Worm (Caenorhabditis elegans) whole organism, L2 larva: ENCODE measurements around the gene sma-10.

Source experiments
- C34F6.9 ChIP-seq: fragments of 150-350 bp; optimal IDR thresholded peaks from 2 replicates; lab custom pipeline; 2014; ENCODE audit warnings: missing biosample characterization, missing genetic modification characterization
- F13H6.1 ChIP-seq: sonication (generic microtip); optimal IDR thresholded peaks from 2 replicates; lab custom pipeline; 2016; ENCODE audit warnings: missing genetic modification characterization, missing compliant biosample characterization
- R02D3.7 ChIP-seq: fragments of 150-350 bp; optimal IDR thresholded peaks from 2 replicates; lab custom pipeline; 2014; ENCODE audit warnings: missing biosample characterization, missing genetic modification characterization
- Y55F3AM.14 ChIP-seq: fragments of 200-800 bp; sonication (Bioruptor generic); optimal IDR thresholded peaks from 2 replicates; lab custom pipeline; 2018; ENCODE audit warnings: mild to moderate bottlenecking, missing genetic modification characterization, missing compliant biosample characterization
- ZK546.5 ChIP-seq: sonication (generic microtip); optimal IDR thresholded peaks from 2 replicates; lab custom pipeline; 2017; ENCODE audit warnings: missing biosample characterization, missing genetic modification characterization
- alr-1 ChIP-seq: fragments of 150-350 bp; optimal IDR thresholded peaks from 2 replicates; lab custom pipeline; 2014; ENCODE audit warnings: missing biosample characterization, missing genetic modification characterization
- aly-2 ChIP-seq: fragments of 150-350 bp; optimal IDR thresholded peaks from 2 replicates; lab custom pipeline; 2014; ENCODE audit warnings: missing biosample characterization, missing genetic modification characterization
- ama-1 ChIP-seq: fragments of 150-350 bp; optimal IDR thresholded peaks from 2 replicates; lab custom pipeline; 2018; ENCODE audit warnings: inconsistent platforms
- blmp-1 ChIP-seq: sonication (generic microtip); optimal IDR thresholded peaks from 2 replicates; lab custom pipeline; 2017; ENCODE audit warnings: missing genetic modification characterization, mild to moderate bottlenecking, missing compliant biosample characterization, antibody characterized with exemption, moderate library complexity; ENCODE audit not compliant: insufficient read depth
- ceh-16 ChIP-seq: fragments of 150-350 bp; optimal IDR thresholded peaks from 2 replicates; lab custom pipeline; 2014; ENCODE audit warnings: missing biosample characterization, missing genetic modification characterization
- ceh-82 ChIP-seq: fragments of 150-350 bp; optimal IDR thresholded peaks from 2 replicates; lab custom pipeline; 2014; ENCODE audit warnings: missing biosample characterization, missing genetic modification characterization
- crh-2 ChIP-seq: sonication (generic microtip); optimal IDR thresholded peaks from 2 replicates; lab custom pipeline; 2017; ENCODE audit warnings: missing biosample characterization, missing genetic modification characterization
- dmd-4 ChIP-seq: sonication (generic microtip); optimal IDR thresholded peaks from 2 replicates; lab custom pipeline; 2017; ENCODE audit warnings: missing biosample characterization, missing genetic modification characterization
- egl-27 ChIP-seq: sonication (generic microtip); optimal IDR thresholded peaks from 3 replicates; lab custom pipeline; 2017; ENCODE audit warnings: missing biosample characterization, missing genetic modification reagents, missing genetic modification characterization
- elt-1 ChIP-seq: fragments of 150-350 bp; optimal IDR thresholded peaks from 2 replicates; lab custom pipeline; 2014; ENCODE audit warnings: missing biosample characterization, missing genetic modification characterization
- elt-3 ChIP-seq: sonication (generic microtip); optimal IDR thresholded peaks from 2 replicates; lab custom pipeline; 2017; ENCODE audit warnings: missing biosample characterization, missing genetic modification characterization
- fos-1 ChIP-seq: fragments of 150-350 bp; optimal IDR thresholded peaks from 2 replicates; lab custom pipeline; 2014; ENCODE audit warnings: missing biosample characterization, missing genetic modification characterization
- gmeb-1 ChIP-seq: fragments of 150-350 bp; optimal IDR thresholded peaks from 2 replicates; lab custom pipeline; 2014; ENCODE audit warnings: missing biosample characterization, missing genetic modification characterization
- lin-11 ChIP-seq: fragments of 150-350 bp; sonication (generic microtip); optimal IDR thresholded peaks from 2 replicates; lab custom pipeline; 2014; ENCODE audit warnings: missing biosample characterization, missing genetic modification characterization, inconsistent platforms, mixed read lengths
- lin-13 ChIP-seq: fragments of 150-350 bp; optimal IDR thresholded peaks from 2 replicates; lab custom pipeline; 2014; ENCODE audit warnings: missing biosample characterization, missing genetic modification reagents, missing genetic modification characterization
- lin-39 ChIP-seq: fragments of 150-350 bp; optimal IDR thresholded peaks from 2 replicates; lab custom pipeline; 2014; ENCODE audit warnings: missing biosample characterization, missing genetic modification reagents, missing genetic modification characterization
- lsy-2 ChIP-seq, 2 experiments: fragments of 150-350 bp in 1 of 2; sonication (generic microtip) in 1 of 2; optimal IDR thresholded peaks; 2 replicates each; lab custom pipeline; 2014 to 2017; ENCODE audit warnings: missing biosample characterization in 2 of 2, missing genetic modification characterization in 2 of 2
- mab-5 ChIP-seq: fragments of 150-350 bp; optimal IDR thresholded peaks from 2 replicates; lab custom pipeline; 2014; ENCODE audit warnings: missing biosample characterization, missing genetic modification characterization
- mbf-1 ChIP-seq: sonication (generic microtip); optimal IDR thresholded peaks from 2 replicates; lab custom pipeline; 2017; ENCODE audit warnings: missing biosample characterization, missing genetic modification characterization
- mdl-1 ChIP-seq, 2 experiments: fragments of 150-350 bp in 1 of 2; sonication (generic microtip) in 1 of 2; optimal IDR thresholded peaks; 2 replicates each; lab custom pipeline; 2017; ENCODE audit warnings: missing biosample characterization in 2 of 2, missing genetic modification characterization in 2 of 2
- nhr-11 ChIP-seq: fragments of 150-350 bp; optimal IDR thresholded peaks from 2 replicates; lab custom pipeline; 2014; ENCODE audit warnings: missing biosample characterization, missing genetic modification characterization
- nhr-12 ChIP-seq: fragments of 150-350 bp; optimal IDR thresholded peaks from 2 replicates; lab custom pipeline; 2014; ENCODE audit warnings: missing biosample characterization, missing genetic modification characterization
- nhr-129 ChIP-seq: fragments of 150-350 bp; optimal IDR thresholded peaks from 2 replicates; lab custom pipeline; 2014; ENCODE audit warnings: missing biosample characterization, missing genetic modification characterization
- nhr-21 ChIP-seq: fragments of 150-350 bp; optimal IDR thresholded peaks from 2 replicates; lab custom pipeline; 2014; ENCODE audit warnings: missing biosample characterization, missing genetic modification characterization
- nhr-23 ChIP-seq: fragments of 150-350 bp; optimal IDR thresholded peaks from 2 replicates; lab custom pipeline; 2014; ENCODE audit warnings: missing biosample characterization, missing genetic modification reagents, missing genetic modification characterization
- nhr-237 ChIP-seq: fragments of 150-350 bp; optimal IDR thresholded peaks from 2 replicates; lab custom pipeline; 2014; ENCODE audit warnings: missing biosample characterization, missing genetic modification characterization
- nhr-25 ChIP-seq: fragments of 150-350 bp; sonication (generic microtip); optimal IDR thresholded peaks from 3 replicates; lab custom pipeline; 2014; ENCODE audit warnings: missing biosample characterization, missing genetic modification characterization
- nhr-6 ChIP-seq: fragments of 150-350 bp; optimal IDR thresholded peaks from 2 replicates; lab custom pipeline; 2014; ENCODE audit warnings: missing biosample characterization, missing genetic modification characterization
- nhr-77 ChIP-seq: fragments of 150-350 bp; optimal IDR thresholded peaks from 2 replicates; lab custom pipeline; 2014; ENCODE audit warnings: missing biosample characterization, missing genetic modification characterization
- peb-1 ChIP-seq: fragments of 150-350 bp; optimal IDR thresholded peaks from 2 replicates; lab custom pipeline; 2014; ENCODE audit warnings: missing biosample characterization, missing genetic modification characterization
- sem-4 ChIP-seq: fragments of 150-350 bp; optimal IDR thresholded peaks from 2 replicates; lab custom pipeline; 2014; ENCODE audit warnings: missing biosample characterization, missing genetic modification reagents, missing genetic modification characterization
- skn-1 ChIP-seq: sonication (generic microtip); optimal IDR thresholded peaks from 2 replicates; lab custom pipeline; 2017; ENCODE audit warnings: missing biosample characterization, missing genetic modification characterization
- sma-3 ChIP-seq: sonication (generic microtip); optimal IDR thresholded peaks from 2 replicates; lab custom pipeline; 2016; ENCODE audit warnings: missing genetic modification reagents, missing genetic modification characterization, missing compliant biosample characterization
- sma-9 ChIP-seq, 2 experiments: fragments of 150-350 bp in 1 of 2; sonication (generic microtip) in 1 of 2; optimal IDR thresholded peaks; 2 replicates each; lab custom pipeline; 2014 to 2016; ENCODE audit warnings: missing genetic modification characterization in 2 of 2, mild to moderate bottlenecking in 1 of 2, missing biosample characterization in 1 of 2, missing compliant biosample characterization in 1 of 2, missing genetic modification reagents in 1 of 2, moderate library complexity in 1 of 2
- snpc-4 ChIP-seq: fragments of 150-350 bp; optimal IDR thresholded peaks from 2 replicates; lab custom pipeline; 2014; ENCODE audit warnings: missing biosample characterization, missing genetic modification characterization
- unc-39 ChIP-seq: fragments of 150-350 bp; optimal IDR thresholded peaks from 2 replicates; lab custom pipeline; 2014; ENCODE audit warnings: missing biosample characterization, missing genetic modification characterization
- unc-55 ChIP-seq: fragments of 150-350 bp; sonication (generic microtip); optimal IDR thresholded peaks from 3 replicates; lab custom pipeline; 2014; ENCODE audit warnings: missing biosample characterization, missing genetic modification reagents, missing genetic modification characterization
- unc-62 ChIP-seq: fragments of 150-350 bp; optimal IDR thresholded peaks from 2 replicates; lab custom pipeline; 2014; ENCODE audit warnings: missing biosample characterization, missing genetic modification reagents, missing genetic modification characterization
- ztf-1 ChIP-seq: fragments of 200-800 bp; sonication (Bioruptor generic); conservative IDR thresholded peaks from 2 replicates; pipeline ENCODE4 v1.3.6; 2022; ENCODE audit warnings: missing genetic modification characterization, missing compliant biosample characterization
- ztf-11 ChIP-seq: sonication (generic microtip); optimal IDR thresholded peaks from 2 replicates; lab custom pipeline; 2017; ENCODE audit warnings: missing biosample characterization, missing genetic modification characterization
- ztf-4 ChIP-seq: fragments of 150-350 bp; optimal IDR thresholded peaks from 2 replicates; lab custom pipeline; 2014; ENCODE audit warnings: missing biosample characterization, missing genetic modification characterization

The sma-10 gene

DNA sequence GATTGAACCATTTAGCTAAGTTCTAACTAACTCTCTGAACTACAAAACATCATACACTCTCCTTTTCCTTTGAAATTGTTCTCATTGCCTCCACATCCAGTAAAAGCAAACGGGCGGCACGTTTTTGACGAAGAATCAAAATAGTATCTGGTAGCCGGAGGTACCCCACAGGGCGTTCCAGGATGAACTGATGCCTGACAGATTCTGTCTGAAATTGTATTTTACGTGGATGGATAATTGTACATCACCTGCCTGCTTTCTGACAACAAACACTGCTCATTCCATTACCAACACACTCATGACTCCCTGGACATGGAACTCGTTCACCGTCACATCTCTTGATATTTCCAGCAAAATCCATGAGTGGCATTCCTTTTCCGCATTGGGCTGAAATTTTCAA is 16.2 kb downstream of the sma-10 start:
- TF ChIP-seq sma-9 (GFP tag; optimal IDR thresholded peaks at IDR 0.05; lab: Kevin White, UChicago) (no peak), sma-9 (tag; optimal IDR thresholded peaks at IDR 0.05; lab: Kevin White, UChicago) (no peak), egl-27 (tag; lab: Kevin White, UChicago) (no peak), R02D3.7 (tag; lab: Kevin White, UChicago) (no peak), ceh-82 (tag; lab: Kevin White, UChicago) (no peak)

DNA sequence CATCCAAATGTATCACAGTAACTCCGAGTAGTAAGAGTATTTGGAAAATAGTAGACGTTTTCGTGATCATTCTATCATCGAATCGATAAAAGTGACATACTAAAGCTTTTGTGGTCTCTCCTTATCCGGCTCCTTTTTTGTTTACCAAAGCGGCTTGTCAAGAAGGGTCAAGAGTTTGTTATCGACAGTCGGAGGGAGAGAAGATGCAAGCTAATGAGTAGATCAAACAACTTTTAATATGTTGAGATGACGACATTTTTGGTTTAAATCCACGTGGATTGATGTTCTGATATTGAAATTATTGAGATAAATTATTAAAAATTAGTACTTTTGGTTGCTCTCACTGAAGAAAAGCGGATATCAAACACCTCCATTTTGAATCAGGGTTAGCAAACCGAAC is 17.1 kb downstream of the sma-10 start, which contains the start of gene T21D12.7:
Gene T21D12.7 (minus strand): TSS at position 101 of the 400 bp plus-strand sequence.
- no peak for TF ChIP-seq unc-39
- no peak for TF ChIP-seq nhr-11 (tag; lab: Kevin White, UChicago)
- TF ChIP-seq ceh-82 (tag; lab: Kevin White, UChicago), result no peak
- TF ChIP-seq peb-1 (tag; lab: Kevin White, UChicago), result no peak
- no peak for TF ChIP-seq R02D3.7 (tag; lab: Kevin White, UChicago)
- no peak for TF ChIP-seq sem-4
- no peak for TF ChIP-seq elt-1 (tag; lab: Kevin White, UChicago)
- no peak for TF ChIP-seq egl-27 (tag; lab: Kevin White, UChicago)
- no peak for TF ChIP-seq nhr-237 (tag; lab: Kevin White, UChicago)
- TF ChIP-seq ZK546.5 (tag; lab: Kevin White, UChicago), result no peak
- TF ChIP-seq dmd-4, result no peak
- no peak for TF ChIP-seq nhr-23
- no peak for TF ChIP-seq snpc-4 (tag; lab: Kevin White, UChicago)
- no peak for TF ChIP-seq mab-5 (tag; lab: Kevin White, UChicago)
- TF ChIP-seq elt-3 (tag; lab: Kevin White, UChicago), result no peak
- TF ChIP-seq nhr-12, result no peak
- TF ChIP-seq unc-55 (GFP tag; lab: Kevin White, UChicago), result no peak
- no peak for TF ChIP-seq nhr-6 (tag; lab: Kevin White, UChicago)
- TF ChIP-seq lin-39 (tag; lab: Kevin White, UChicago), result no peak
- TF ChIP-seq sma-9 (GFP tag; optimal IDR thresholded peaks at IDR 0.05; lab: Kevin White, UChicago), result no peak
- TF ChIP-seq sma-9 (tag; optimal IDR thresholded peaks at IDR 0.05; lab: Kevin White, UChicago), result no peak

DNA sequence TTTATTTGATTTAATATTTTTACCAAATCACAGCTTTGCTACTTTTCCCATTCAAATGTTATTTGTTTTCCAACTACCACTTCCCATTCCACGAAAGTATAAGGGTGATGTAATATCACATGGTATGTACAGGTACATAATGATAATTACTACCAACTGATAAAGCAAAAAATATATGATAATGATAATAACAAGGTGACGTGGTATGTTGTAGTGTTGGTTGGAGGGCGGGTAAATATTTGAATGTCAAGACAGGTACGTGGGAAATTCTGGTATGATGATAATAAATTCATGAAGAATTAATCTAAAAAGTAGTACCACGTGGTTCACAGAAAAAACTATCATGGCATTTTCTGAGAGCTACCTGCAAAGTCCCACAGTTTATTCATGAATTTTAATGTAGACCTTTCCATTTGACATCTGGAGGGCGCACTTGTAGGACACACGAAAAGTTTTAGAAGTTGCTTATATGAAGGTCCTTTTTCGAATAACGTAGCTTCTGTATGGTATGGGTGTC is 17.7 kb downstream of the sma-10 start:
- TF ChIP-seq peb-1 (tag; lab: Kevin White, UChicago) (no peak), lin-39 (tag; lab: Kevin White, UChicago) (no peak), fos-1 (peak; percentile 80), nhr-25 (tag; lab: Kevin White, UChicago) (no peak), sem-4 (no peak), skn-1 (tag; lab: Kevin White, UChicago) (peak; percentile 87), nhr-237 (tag; lab: Kevin White, UChicago) (no peak), aly-2 (tag; lab: Kevin White, UChicago) (no peak), nhr-11 (tag; lab: Kevin White, UChicago) (no peak), nhr-21 (peak; percentile 3), dmd-4 (no peak), ztf-4 (tag; lab: Kevin White, UChicago) (no peak), F13H6.1 (tag; lab: Kevin White, UChicago) (peak; percentile 6), crh-2 (tag; lab: Kevin White, UChicago) (peak; percentile 90), nhr-6 (tag; lab: Kevin White, UChicago) (no peak), nhr-77 (no peak), lsy-2 (tag; optimal IDR thresholded peaks at IDR 0.05; lab: Kevin White, UChicago) (peak in 1 of 2 experiments; percentile 43), lin-11 (no peak), unc-62 (GFP tag; lab: Kevin White, UChicago) (no peak), nhr-129 (tag; lab: Kevin White, UChicago) (no peak), ztf-1 (GFP tag; lab: Robert Waterston, UW) (no peak), C34F6.9 (tag; lab: Kevin White, UChicago) (no peak), gmeb-1 (tag; lab: Kevin White, UChicago) (peak; percentile 67), sma-3 (peak; percentile 56), nhr-12 (no peak), unc-39 (no peak), ama-1 (lab: Kevin White, UChicago) (peak; percentile 13), R02D3.7 (tag; lab: Kevin White, UChicago) (no peak), mdl-1 (tag; optimal IDR thresholded peaks at IDR 0.05; lab: Kevin White, UChicago) (no peak), Y55F3AM.14 (GFP tag; lab: Kevin White, UChicago) (peak; percentile 47), ceh-82 (tag; lab: Kevin White, UChicago) (no peak), lin-13 (no peak), unc-55 (GFP tag; lab: Kevin White, UChicago) (no peak), ZK546.5 (tag; lab: Kevin White, UChicago) (no peak), blmp-1 (tag; lab: Kevin White, UChicago) (peak; percentile 18), nhr-23 (no peak), elt-1 (tag; lab: Kevin White, UChicago) (no peak), egl-27 (tag; lab: Kevin White, UChicago) (no peak), mbf-1 (tag; lab: Kevin White, UChicago) (no peak), elt-3 (tag; lab: Kevin White, UChicago) (no peak), ceh-16 (tag; lab: Kevin White, UChicago) (no peak), alr-1 (tag; lab: Kevin White, UChicago) (no peak), mab-5 (tag; lab: Kevin White, UChicago) (no peak), ztf-11 (no peak)
